Fruit fly (Drosophila melanogaster) whole organism, embryonic: ENCODE data around the gene CG5096.
A peak's percentile ranks its signal among the peaks of the same experiment; 100 is the strongest.

ENCODE experiments used
- Bdp1 ChIP-seq: fragments of 200-800 bp; sonication (Bioruptor generic); optimal IDR thresholded peaks from 3 replicates; lab custom pipeline; 2016; ENCODE audit warnings: missing biosample characterization, missing genetic modification characterization
- CG10321 ChIP-seq: fragments of 200-800 bp; sonication (Bioruptor generic); IDR thresholded peaks from 2 replicates; pipeline ENCODE4 v1.3.6; 2022; ENCODE audit warnings: missing biosample characterization, missing genetic modification characterization
- CG11695 ChIP-seq: fragments of 200-800 bp; sonication (Bioruptor generic); IDR thresholded peaks from 3 replicates; pipeline ENCODE4 v1.3.6; 2022; ENCODE audit warnings: missing biosample characterization, missing genetic modification characterization
- CG12391 ChIP-seq: fragments of 200-800 bp; sonication (Bioruptor generic); optimal IDR thresholded peaks from 3 replicates; lab custom pipeline; 2018; ENCODE audit warnings: missing biosample characterization, mild to moderate bottlenecking, missing genetic modification characterization, moderate library complexity
- CG12769 ChIP-seq: fragments of 200-800 bp; sonication (Bioruptor generic); optimal IDR thresholded peaks from 2 replicates; lab custom pipeline; 2019; ENCODE audit warnings: missing biosample characterization, mild to moderate bottlenecking, missing genetic modification characterization, moderate library complexity
- CG13624 ChIP-seq: fragments of 200-800 bp; sonication (Bioruptor generic); optimal IDR thresholded peaks from 2 replicates; lab custom pipeline; 2016; ENCODE audit warnings: missing biosample characterization, missing genetic modification characterization
- CG13775 ChIP-seq: fragments of 200-800 bp; sonication (Bioruptor generic); optimal IDR thresholded peaks from 3 replicates; lab custom pipeline; 2017; ENCODE audit warnings: missing biosample characterization, mild to moderate bottlenecking, missing genetic modification characterization
- CG14667 ChIP-seq: fragments of 200-800 bp; sonication (Bioruptor generic); IDR thresholded peaks from 2 replicates; pipeline ENCODE4 v1.3.6; 2022; ENCODE audit warnings: missing biosample characterization, missing genetic modification characterization
- CG17359 ChIP-seq: fragments of 200-800 bp; sonication (Bioruptor generic); optimal IDR thresholded peaks from 3 replicates; lab custom pipeline; 2018; ENCODE audit warnings: missing biosample characterization, mild to moderate bottlenecking, missing genetic modification characterization, moderate library complexity
- CG2120 ChIP-seq: fragments of 200-800 bp; sonication (Bioruptor generic); optimal IDR thresholded peaks from 3 replicates; lab custom pipeline; 2016; ENCODE audit warnings: missing biosample characterization, missing genetic modification characterization
- CG2129 ChIP-seq: fragments of 200-800 bp; sonication (Bioruptor generic); IDR thresholded peaks from 2 replicates; pipeline ENCODE4 v1.3.6; 2022; ENCODE audit warnings: missing biosample characterization, missing genetic modification characterization; ENCODE audit not compliant: partially characterized antibody
- CG2875 ChIP-seq: fragments of 200-800 bp; sonication (Bioruptor generic); optimal IDR thresholded peaks from 2 replicates; lab custom pipeline; 2017; ENCODE audit warnings: missing biosample characterization, mild to moderate bottlenecking, missing genetic modification characterization, missing genetic modification reagents
- CG30020 ChIP-seq: fragments of 200-800 bp; optimal IDR thresholded peaks from 2 replicates; lab custom pipeline; 2019; ENCODE audit warnings: missing biosample characterization, mild to moderate bottlenecking, missing genetic modification characterization, moderate library complexity
- CG3281 ChIP-seq: fragments of 200-800 bp; sonication (Bioruptor generic); optimal IDR thresholded peaks from 3 replicates; lab custom pipeline; 2017; ENCODE audit warnings: missing biosample characterization, mild to moderate bottlenecking, missing genetic modification characterization
- CG3726 ChIP-seq: fragments of 200-800 bp; sonication (Bioruptor generic); IDR thresholded peaks from 3 replicates; pipeline ENCODE4, ENCODE4 v1.3.6; 2022; ENCODE audit warnings: missing biosample characterization, missing genetic modification characterization
- CG3995 ChIP-seq: fragments of 200-800 bp; sonication (Bioruptor generic); optimal IDR thresholded peaks from 3 replicates; lab custom pipeline; 2016; ENCODE audit warnings: missing biosample characterization, missing genetic modification characterization
- CG4360 ChIP-seq: fragments of 200-800 bp; sonication (Bioruptor generic); IDR thresholded peaks from 2 replicates; pipeline ENCODE4 v1.3.6; 2022; ENCODE audit warnings: missing biosample characterization, missing genetic modification characterization
- CG43689 ChIP-seq: fragments of 200-800 bp; sonication (Bioruptor generic); IDR thresholded peaks from 2 replicates; pipeline ENCODE4 v1.3.6; 2022; ENCODE audit warnings: missing biosample characterization, missing genetic modification characterization
- CG4730 ChIP-seq: fragments of 200-800 bp; sonication (Bioruptor generic); IDR thresholded peaks from 2 replicates; pipeline ENCODE4 v1.3.6; 2022; ENCODE audit warnings: missing biosample characterization, missing genetic modification characterization
- CG6272 ChIP-seq: fragments of 200-800 bp; sonication (Bioruptor generic); IDR thresholded peaks from 2 replicates; pipeline ENCODE4 v1.3.6; 2022; ENCODE audit warnings: missing biosample characterization, missing genetic modification characterization
- CG6813 ChIP-seq: fragments of 200-800 bp; sonication (Bioruptor generic); optimal IDR thresholded peaks from 2 replicates; lab custom pipeline; 2017; ENCODE audit warnings: missing biosample characterization, missing genetic modification characterization, mild to moderate bottlenecking, moderate library complexity, missing genetic modification reagents
- CG7963 ChIP-seq: fragments of 200-800 bp; sonication (Bioruptor generic); IDR thresholded peaks from 3 replicates; pipeline ENCODE4 v1.3.6; 2022; ENCODE audit warnings: missing biosample characterization, missing genetic modification characterization; ENCODE audit not compliant: partially characterized antibody
- CG8281 ChIP-seq: fragments of 200-800 bp; sonication (Bioruptor generic); optimal IDR thresholded peaks from 2 replicates; lab custom pipeline; 2018; ENCODE audit warnings: missing biosample characterization, mild to moderate bottlenecking, missing genetic modification characterization, moderate library complexity
- CG9932 ChIP-seq: fragments of 200-800 bp; sonication (Bioruptor generic); IDR thresholded peaks from 2 replicates; pipeline ENCODE4 v1.3.6; 2022; ENCODE audit warnings: missing biosample characterization, missing genetic modification characterization
- E2f1 ChIP-seq: fragments of 200-800 bp; sonication (Bioruptor generic); IDR thresholded peaks from 2 replicates; pipeline ENCODE4 v1.3.6; 2022; ENCODE audit warnings: missing biosample characterization, missing genetic modification characterization
- E2f2 ChIP-seq: fragments of 200-800 bp; sonication (Bioruptor generic); IDR thresholded peaks from 2 replicates; pipeline ENCODE4 v1.3.6; 2022; ENCODE audit warnings: missing biosample characterization, missing genetic modification characterization
- Ets97D ChIP-seq: fragments of 200-800 bp; sonication (Bioruptor generic); optimal IDR thresholded peaks from 3 replicates; lab custom pipeline; 2016; ENCODE audit warnings: missing biosample characterization, missing genetic modification characterization
- Fer3 ChIP-seq: fragments of 200-800 bp; sonication (Bioruptor generic); optimal IDR thresholded peaks from 2 replicates; lab custom pipeline; 2018; ENCODE audit warnings: missing biosample characterization, mild to moderate bottlenecking, missing genetic modification characterization, moderate library complexity
- HHEX ChIP-seq: fragments of 200-800 bp; sonication (Bioruptor generic); optimal IDR thresholded peaks from 3 replicates; lab custom pipeline; 2017; ENCODE audit warnings: missing biosample characterization, mild to moderate bottlenecking, missing genetic modification characterization, missing genetic modification reagents
- Lhr ChIP-seq: fragments of 200-800 bp; sonication (Bioruptor generic); optimal IDR thresholded peaks from 3 replicates; lab custom pipeline; 2017; ENCODE audit warnings: mild to moderate bottlenecking, missing biosample characterization, missing genetic modification reagents, missing genetic modification characterization
- Max ChIP-seq: fragments of 200-800 bp; sonication (Bioruptor generic); optimal IDR thresholded peaks from 2 replicates; lab custom pipeline; 2016; ENCODE audit warnings: missing biosample characterization, mild to moderate bottlenecking, missing genetic modification characterization
- Med ChIP-seq: fragments of 200-800 bp; sonication (Bioruptor generic); peaks from one replicate; lab custom pipeline; 2016; ENCODE audit warnings: missing biosample characterization, missing genetic modification characterization, mild to moderate bottlenecking, inconsistent platforms, moderate library complexity
- Sin3A ChIP-seq: fragments of >200 bp; optimal IDR thresholded peaks from 2 replicates; lab custom pipeline; 2018
- YL-1 ChIP-seq: fragments of 200-800 bp; sonication (Bioruptor generic); optimal IDR thresholded peaks from 3 replicates; lab custom pipeline; 2017; ENCODE audit warnings: missing biosample characterization, mild to moderate bottlenecking, missing genetic modification characterization
- bowl ChIP-seq: fragments of 200-800 bp; sonication (Bioruptor generic); IDR thresholded peaks from 2 replicates; pipeline ENCODE4 v1.3.6; 2022; ENCODE audit warnings: missing biosample characterization, missing genetic modification characterization
- bsh ChIP-seq, 2 experiments: fragments of 200-800 bp; sonication (Bioruptor generic); optimal IDR thresholded peaks; 2 replicates each; lab custom pipeline; 2017 to 2018; ENCODE audit warnings: mild to moderate bottlenecking in 2 of 2, missing biosample characterization in 2 of 2, missing genetic modification characterization in 2 of 2, moderate library complexity in 1 of 2
- btn ChIP-seq: fragments of 200-800 bp; sonication (Bioruptor generic); optimal IDR thresholded peaks from 2 replicates; lab custom pipeline; 2016; ENCODE audit warnings: missing biosample characterization, missing genetic modification characterization
- ems ChIP-seq: fragments of 200-800 bp; sonication (Bioruptor generic); optimal IDR thresholded peaks from 3 replicates; lab custom pipeline; 2016; ENCODE audit warnings: missing biosample characterization, missing genetic modification characterization
- gcm2 ChIP-seq: fragments of 200-800 bp; sonication (Bioruptor generic); optimal IDR thresholded peaks from 2 replicates; lab custom pipeline; 2016; ENCODE audit warnings: missing biosample characterization, missing genetic modification characterization
- grau ChIP-seq: fragments of 200-800 bp; optimal IDR thresholded peaks from 3 replicates; lab custom pipeline; 2019; ENCODE audit warnings: missing biosample characterization, mild to moderate bottlenecking, missing genetic modification characterization, moderate library complexity
- grn ChIP-seq: fragments of 200-800 bp; sonication (Bioruptor generic); optimal IDR thresholded peaks from 3 replicates; lab custom pipeline; 2017; ENCODE audit warnings: missing biosample characterization, missing genetic modification characterization
- hkb ChIP-seq, 2 experiments: fragments of 200-800 bp in 1 of 2; fragments of >200 bp in 1 of 2; sonication (Bioruptor generic) in 1 of 2; IDR thresholded peaks in 1 of 2; optimal IDR thresholded peaks in 1 of 2; 2 replicates each; pipeline versions ENCODE4 v1.3.6 to Lab custom; 2017 to 2022; ENCODE audit warnings: missing biosample characterization in 1 of 2, missing genetic modification characterization in 1 of 2
- lilli ChIP-seq: fragments of 200-800 bp; sonication (Bioruptor generic); optimal IDR thresholded peaks from 3 replicates; lab custom pipeline; 2016; ENCODE audit warnings: missing biosample characterization, missing genetic modification characterization
- lmd ChIP-seq: fragments of 200-800 bp; sonication (Bioruptor generic); IDR thresholded peaks from 2 replicates; pipeline ENCODE4 v1.3.6; 2022; ENCODE audit warnings: missing biosample characterization, missing genetic modification characterization
- nerfin-1 ChIP-seq: fragments of 200-800 bp; sonication (Bioruptor generic); optimal IDR thresholded peaks from 3 replicates; lab custom pipeline; 2019; ENCODE audit warnings: missing biosample characterization, mild to moderate bottlenecking, missing genetic modification characterization, moderate library complexity
- pnt ChIP-seq: fragments of 200-800 bp; sonication (Bioruptor generic); optimal IDR thresholded peaks from 3 replicates; lab custom pipeline; 2016; ENCODE audit warnings: missing biosample characterization, missing genetic modification characterization
- slp2 ChIP-seq: fragments of 200-800 bp; sonication (Bioruptor generic); optimal IDR thresholded peaks from 2 replicates; lab custom pipeline; 2016; ENCODE audit warnings: missing biosample characterization, missing genetic modification characterization
- sr ChIP-seq: fragments of 200-800 bp; sonication (Bioruptor generic); IDR thresholded peaks from 3 replicates; pipeline ENCODE4 v1.3.6; 2022; ENCODE audit warnings: missing biosample characterization, missing genetic modification characterization
- stwl ChIP-seq: fragments of 200-800 bp; sonication (Bioruptor generic); optimal IDR thresholded peaks from 3 replicates; lab custom pipeline; 2018; ENCODE audit warnings: missing biosample characterization, mild to moderate bottlenecking, missing genetic modification characterization, moderate library complexity
- wdn ChIP-seq: fragments of 200-800 bp; sonication (Bioruptor generic); IDR thresholded peaks from 2 replicates; pipeline ENCODE4 v1.3.6; 2022; ENCODE audit warnings: missing biosample characterization, missing genetic modification characterization

The CG5096 gene

DNA sequence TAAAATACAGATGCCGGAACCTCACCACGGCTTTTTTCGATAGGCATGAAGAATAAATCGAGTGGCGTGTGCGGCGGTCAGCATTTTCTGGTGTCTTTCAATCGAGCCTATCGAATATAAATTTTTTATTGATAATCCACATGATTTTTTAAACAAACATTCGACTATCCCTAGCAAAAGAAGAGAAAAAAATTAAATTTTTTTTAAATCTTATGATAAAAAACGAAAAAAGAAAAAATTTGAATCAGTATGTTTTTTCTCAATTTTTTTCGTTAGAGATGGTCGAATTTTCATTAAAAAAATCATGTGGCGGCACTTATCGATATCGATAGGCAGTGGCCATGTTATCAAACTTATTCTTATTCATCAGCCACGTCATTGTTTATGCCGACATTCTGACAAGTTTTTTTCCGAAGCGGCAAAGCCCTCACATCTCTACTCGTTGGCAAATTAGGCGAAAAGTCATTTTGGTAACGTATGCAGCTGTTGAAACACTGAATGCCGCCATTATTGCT lies 44.5 kb downstream of the CG5096 start, which contains the start of the genes SmB and KdelR (continued):
- TF ChIP-seq sr (no peak), wdn (no peak), Lhr (GFP tag; lab: Kevin White, UChicago) (peak; percentile 56), CG3726 (GFP tag; lab: Robert Waterston, UW) (no peak), slp2 (no peak), CG43689 (GFP tag; lab: Robert Waterston, UW) (no peak), CG11695 (GFP tag; lab: Robert Waterston, UW) (no peak), CG6272 (GFP tag; lab: Robert Waterston, UW) (0 out of 2 replicates have a peak, but pooled peaks have one; percentile 30), lilli (GFP tag; lab: Kevin White, UChicago) (peak; percentile 61), CG30020 (tag; lab: Kevin White, UChicago) (peak; percentile 91), CG12391 (peak; percentile 59), CG3995 (GFP tag; lab: Kevin White, UChicago) (peak; percentile 21), CG2129 (peak; percentile 31; the same call in 1 of the 2 replicates), CG17359 (tag; lab: Kevin White, UChicago) (no peak), Ets97D (GFP tag; lab: Kevin White, UChicago) (peak; percentile 83), nerfin-1 (tag; lab: Kevin White, UChicago) (peak; percentile 40)

DNA sequence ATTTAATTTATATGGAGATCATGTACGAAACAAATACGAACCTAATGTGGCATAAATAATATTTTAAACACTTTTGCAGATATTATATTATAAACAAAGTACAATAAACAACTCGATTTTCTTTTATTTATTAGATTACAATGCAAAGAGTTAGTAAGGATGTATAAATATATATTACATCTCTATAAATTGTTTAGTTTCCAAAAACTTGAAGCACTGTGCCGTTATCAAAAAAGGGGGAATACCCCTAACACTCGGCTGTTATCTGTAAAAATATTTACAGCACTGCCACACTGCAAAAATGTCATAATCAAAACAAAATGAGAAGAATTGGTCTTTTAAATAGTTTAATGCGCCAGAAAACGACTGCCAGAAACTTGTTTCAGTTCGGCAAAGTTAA lies 46.5 kb downstream of the CG5096 start, which contains the start of gene CG5188:
CG5188 (plus strand) TSS at position 302 of the 400 bp plus-strand sequence.
- TF ChIP-seq hkb (optimal IDR thresholded peaks at IDR 0.05; lab: Kevin White, UChicago), result no peak
- TF ChIP-seq hkb (GFP tag; IDR thresholded peaks at IDR 0.05; lab: Robert Waterston, UW), result peak; percentile 61; the same call in 1 of the 2 replicates
- TF ChIP-seq CG8281 (tag; lab: Kevin White, UChicago), result no peak
- no peak for TF ChIP-seq CG10321
- TF ChIP-seq CG12769 (tag; lab: Kevin White, UChicago), result no peak
- TF ChIP-seq pnt, result peak; percentile 17
- TF ChIP-seq wdn, result no peak
- peak; percentile 82 for TF ChIP-seq YL-1 (GFP tag; lab: Kevin White, UChicago)
- TF ChIP-seq gcm2, result no peak
- TF ChIP-seq bowl (GFP tag; lab: Robert Waterston, UW), result no peak
- peak; percentile 62; the same call in 1 of the 2 replicates for TF ChIP-seq CG9932 (GFP tag; lab: Robert Waterston, UW)
- no peak for TF ChIP-seq ems (GFP tag; lab: Kevin White, UChicago)
- no peak for TF ChIP-seq Bdp1 (GFP tag; lab: Kevin White, UChicago)
- TF ChIP-seq CG2875 (GFP tag; lab: Kevin White, UChicago), result no peak
- TF ChIP-seq lmd (GFP tag; lab: Robert Waterston, UW), result peak; percentile 14; the same call in 1 of the 2 replicates
- no peak for TF ChIP-seq CG4360 (GFP tag; lab: Robert Waterston, UW)
- TF ChIP-seq Max (GFP tag; lab: Kevin White, UChicago), result peak; percentile 40
- TF ChIP-seq grn (GFP tag; lab: Kevin White, UChicago), result no peak
- peak; percentile 65 for TF ChIP-seq Med (GFP tag; lab: Kevin White, UChicago)
- TF ChIP-seq E2f1 (GFP tag; lab: Robert Waterston, UW), result no peak
- peak; percentile 90 for TF ChIP-seq stwl (tag; lab: Kevin White, UChicago)
- TF ChIP-seq btn, result no peak
- no peak for TF ChIP-seq Sin3A (lab: Kevin White, UChicago)
- peak; percentile 36; the same call in 1 of the 2 replicates for TF ChIP-seq E2f2 (GFP tag; lab: Robert Waterston, UW)
- TF ChIP-seq CG4730 (GFP tag; lab: Robert Waterston, UW), result no peak
- TF ChIP-seq CG13624 (GFP tag; lab: Kevin White, UChicago), result no peak
- TF ChIP-seq HHEX (GFP tag; lab: Kevin White, UChicago), result no peak
- TF ChIP-seq CG7963 (GFP tag; lab: Robert Waterston, UW), result no peak
- TF ChIP-seq grau, result peak; percentile 69
- TF ChIP-seq CG14667, result no peak
- TF ChIP-seq CG13775, result peak; percentile 29
- TF ChIP-seq CG3281 (GFP tag; lab: Kevin White, UChicago), result peak; percentile 40
- peak in 1 of 2 experiments; percentile 48 for TF ChIP-seq bsh (GFP tag; optimal IDR thresholded peaks at IDR 0.05; lab: Kevin White, UChicago)
- TF ChIP-seq Fer3, result peak; percentile 53
- peak; percentile 56 for TF ChIP-seq CG2120 (GFP tag; lab: Kevin White, UChicago)
- TF ChIP-seq CG6813 (GFP tag; lab: Kevin White, UChicago), result no peak
